Fruit fly (Drosophila melanogaster): Measurements from ENCODE around the gene sro.

The sro gene

DNA sequence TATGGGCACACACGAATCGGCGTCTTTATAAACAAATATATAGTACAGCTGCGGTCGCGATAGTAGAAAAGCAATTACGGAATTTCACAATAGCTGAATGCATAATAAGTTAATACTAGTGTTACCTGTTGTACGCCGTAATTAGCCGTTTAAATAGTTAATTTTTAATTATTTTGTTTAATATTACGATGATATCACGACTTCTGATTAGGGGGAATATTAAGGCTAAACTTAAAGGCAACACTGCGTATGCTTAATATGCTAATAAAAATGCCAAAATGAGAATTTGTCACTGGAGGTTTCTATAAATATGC, 15.5 kb upstream of the sro start:
- no peak for TF ChIP-seq CTCF (optimal IDR thresholded peaks at IDR 0.05)
- no peak for TF ChIP-seq CG8478 (optimal IDR thresholded peaks at IDR 0.05)

DNA sequence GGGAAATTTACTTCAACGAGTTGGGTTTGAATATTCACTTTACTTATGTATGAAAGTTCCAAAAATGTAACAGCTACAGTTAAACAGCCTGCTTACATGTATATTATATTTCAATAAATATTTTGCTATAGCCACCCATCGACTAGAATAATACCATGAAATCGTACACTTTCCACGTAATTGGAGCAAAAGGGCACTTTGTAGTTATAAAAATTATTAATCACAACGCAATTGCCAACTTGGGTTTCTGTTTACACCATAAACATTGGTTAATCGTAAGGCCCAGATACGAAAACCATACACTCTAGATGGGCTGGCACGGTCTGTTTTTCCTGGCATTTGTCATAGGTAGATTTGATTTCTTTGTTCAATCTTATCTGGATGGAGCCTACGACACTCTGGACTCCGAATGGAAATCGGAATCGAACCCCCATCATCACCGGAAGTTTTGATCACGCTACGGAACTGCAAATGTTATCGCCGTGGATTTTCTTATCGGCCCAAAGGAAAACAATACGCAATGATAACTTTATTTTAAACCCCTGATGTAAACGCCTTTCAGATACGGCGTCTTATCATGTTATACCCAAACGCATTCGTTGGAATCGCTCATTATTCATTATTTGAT, 13.9 kb upstream of the sro start, which contains the start of gene fig:
TSS of gene fig (minus strand) at position 51 of the 628 bp plus-strand sequence.
- TF ChIP-seq CTCF (optimal IDR thresholded peaks at IDR 0.05): no peak
- TF ChIP-seq CG8478 (optimal IDR thresholded peaks at IDR 0.05): no peak

dm6 chr3R:29781874-29782273, 12.5 kb upstream of the sro start:
- TF ChIP-seq CTCF (optimal IDR thresholded peaks at IDR 0.05): no peak
- no peak for TF ChIP-seq CG8478 (optimal IDR thresholded peaks at IDR 0.05)

- TF ChIP-seq CTCF (optimal IDR thresholded peaks at IDR 0.05): no peak
- TF ChIP-seq CG8478 (optimal IDR thresholded peaks at IDR 0.05): no peak
These were observed 12.0 kb upstream of the sro start for dm6 chr3R:29782367-29782766.

DNA sequence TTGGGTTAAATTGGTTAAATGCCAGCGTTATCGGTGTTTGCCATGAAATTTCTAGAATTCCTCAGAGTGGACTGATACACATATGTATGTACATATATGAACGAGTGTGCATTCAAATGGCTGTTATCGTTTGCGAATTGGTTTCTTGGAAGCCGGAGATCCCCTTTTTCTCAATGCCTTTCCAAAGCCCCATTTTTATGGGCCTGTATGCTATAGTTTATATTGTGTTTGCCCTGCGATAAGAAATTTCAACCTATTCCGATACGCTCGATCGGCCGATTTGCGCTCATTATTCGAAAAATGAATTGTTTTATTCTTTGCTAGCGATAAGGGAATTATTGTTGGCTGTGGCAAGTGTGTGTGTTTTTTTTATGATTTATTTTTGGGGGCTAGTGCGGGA, 11.2 kb upstream of the sro start:
- TF ChIP-seq CG8478 (optimal IDR thresholded peaks at IDR 0.05): no peak
- no peak for TF ChIP-seq CTCF (optimal IDR thresholded peaks at IDR 0.05)

DNA sequence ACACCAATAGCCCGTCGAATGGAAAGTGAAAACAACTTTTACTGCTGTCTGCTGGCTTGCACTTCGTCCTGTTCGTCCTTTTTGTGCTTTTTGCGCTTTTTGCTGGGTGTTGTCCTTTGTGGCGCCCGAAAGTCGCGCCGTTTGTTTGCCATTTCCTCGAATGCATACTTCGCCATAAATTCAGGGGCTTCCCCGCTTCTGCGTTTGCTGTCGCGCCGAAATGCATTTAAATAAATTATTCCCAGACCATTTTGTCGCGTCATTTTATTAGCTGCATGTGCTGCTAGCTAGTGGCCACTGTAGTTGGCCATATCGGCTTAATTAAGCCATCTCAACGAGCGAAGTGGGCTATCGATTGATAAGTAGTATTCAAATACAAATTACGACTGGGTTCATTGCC, 9.2 kb upstream of the sro start:
- no peak for TF ChIP-seq CG8478 (optimal IDR thresholded peaks at IDR 0.05)
- no peak for TF ChIP-seq CTCF (optimal IDR thresholded peaks at IDR 0.05)

DNA sequence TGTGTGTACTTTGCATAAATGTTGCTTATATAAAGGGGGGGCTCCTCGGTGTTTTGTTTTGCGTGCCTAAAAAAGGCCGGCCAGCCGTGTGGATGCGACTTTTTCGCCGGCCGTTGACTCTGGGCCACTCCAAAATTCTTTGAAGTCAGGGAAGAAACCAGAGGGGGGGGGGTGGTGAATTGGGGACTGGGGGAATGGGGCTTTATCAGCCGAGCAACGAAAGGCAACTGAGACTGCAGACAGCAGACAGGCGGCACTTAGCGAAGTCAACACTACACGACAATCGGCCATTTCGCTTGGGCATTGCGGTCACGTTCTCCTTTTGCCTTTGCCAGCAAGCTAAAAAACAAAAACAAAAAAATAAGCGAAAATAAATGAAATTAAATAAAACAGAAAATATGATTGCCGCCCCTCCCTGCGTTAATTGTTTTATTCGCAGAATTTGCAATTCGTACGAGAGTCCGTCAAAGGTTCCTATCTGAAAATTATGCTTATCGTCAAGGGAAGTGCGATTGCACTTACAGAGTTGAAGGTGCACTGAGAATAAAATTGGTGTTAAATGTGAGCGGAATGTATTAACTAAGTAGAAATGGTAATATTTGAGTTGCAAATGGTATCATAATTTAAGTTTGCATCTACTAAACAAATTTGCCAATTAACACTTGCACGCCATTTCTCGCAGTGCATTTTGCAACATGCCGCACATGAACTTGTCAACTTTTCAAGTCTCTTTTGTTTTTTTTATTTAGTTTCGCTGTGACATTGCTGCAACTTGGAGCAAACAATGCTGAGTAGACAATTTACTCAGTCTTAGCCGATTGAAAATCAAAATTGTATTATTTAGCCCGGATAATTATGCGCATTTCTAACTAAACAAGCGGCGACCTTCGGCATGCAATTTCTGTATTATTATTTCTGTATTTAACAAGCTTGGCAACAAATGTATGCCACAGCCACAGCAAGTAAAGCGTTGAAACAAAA, 8.1 kb upstream of the sro start:
- TF ChIP-seq CG8478 (optimal IDR thresholded peaks at IDR 0.05): no peak
- no peak for TF ChIP-seq CTCF (optimal IDR thresholded peaks at IDR 0.05)

DNA sequence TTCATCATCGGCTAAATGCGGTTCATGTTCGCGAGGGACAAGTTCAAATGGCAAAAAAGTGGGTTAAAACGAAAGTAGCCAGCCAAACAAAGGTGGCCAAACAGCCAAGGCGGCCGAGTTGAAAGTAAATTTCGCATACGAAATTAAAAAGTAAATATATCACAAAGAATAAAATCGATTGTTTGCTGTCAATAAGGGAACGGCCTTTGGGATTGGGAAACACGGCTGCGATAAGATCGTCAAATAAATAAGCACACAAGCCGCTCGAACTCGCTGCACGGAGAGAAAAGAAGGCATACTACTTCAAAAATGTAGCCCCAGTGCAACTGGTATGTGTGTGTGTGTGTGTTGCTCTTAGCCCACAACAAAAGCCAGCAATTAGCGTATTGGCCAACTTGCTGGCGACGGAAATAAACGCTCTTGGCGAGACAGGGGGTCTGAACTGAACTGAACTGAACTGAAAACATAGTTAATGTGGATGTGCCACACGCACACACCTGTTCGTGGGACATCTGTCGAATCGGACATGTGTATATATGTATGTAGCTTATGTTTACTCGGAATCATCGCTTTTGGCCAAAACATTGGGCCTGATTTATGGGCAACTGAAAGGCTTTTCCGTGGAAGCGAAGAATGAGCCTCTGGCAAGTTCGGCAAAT, 6.4 kb upstream of the sro start:
- TF ChIP-seq CTCF (optimal IDR thresholded peaks at IDR 0.05): no peak

- TF ChIP-seq CG8478 (optimal IDR thresholded peaks at IDR 0.05): no peak
- TF ChIP-seq CTCF (optimal IDR thresholded peaks at IDR 0.05): no peak
These were observed 4.2 kb upstream of the sro start for dm6 chr3R:29790183-29790582.

DNA sequence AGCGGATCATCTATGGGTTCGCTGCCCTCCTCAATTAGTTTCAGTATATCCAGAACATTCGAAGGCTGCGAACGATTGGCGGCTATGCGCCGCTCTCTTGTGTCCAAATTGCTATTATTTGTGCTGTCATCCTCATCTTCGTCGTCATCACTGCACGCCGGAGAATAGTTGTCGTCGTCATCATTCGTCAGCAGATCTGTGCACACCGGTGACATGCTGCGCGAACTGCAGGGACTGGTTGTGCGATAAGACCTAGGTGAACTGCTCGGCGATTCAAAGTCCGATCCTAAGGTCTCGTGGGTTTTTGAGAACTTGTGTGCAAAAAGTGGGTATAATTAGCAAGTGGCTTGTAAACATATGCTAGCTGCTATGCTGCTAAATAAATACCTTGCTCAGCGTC, 2.8 kb downstream of the sro start:
- TF ChIP-seq CG8478 (optimal IDR thresholded peaks at IDR 0.05) (no peak), CTCF (optimal IDR thresholded peaks at IDR 0.05) (no peak)

DNA sequence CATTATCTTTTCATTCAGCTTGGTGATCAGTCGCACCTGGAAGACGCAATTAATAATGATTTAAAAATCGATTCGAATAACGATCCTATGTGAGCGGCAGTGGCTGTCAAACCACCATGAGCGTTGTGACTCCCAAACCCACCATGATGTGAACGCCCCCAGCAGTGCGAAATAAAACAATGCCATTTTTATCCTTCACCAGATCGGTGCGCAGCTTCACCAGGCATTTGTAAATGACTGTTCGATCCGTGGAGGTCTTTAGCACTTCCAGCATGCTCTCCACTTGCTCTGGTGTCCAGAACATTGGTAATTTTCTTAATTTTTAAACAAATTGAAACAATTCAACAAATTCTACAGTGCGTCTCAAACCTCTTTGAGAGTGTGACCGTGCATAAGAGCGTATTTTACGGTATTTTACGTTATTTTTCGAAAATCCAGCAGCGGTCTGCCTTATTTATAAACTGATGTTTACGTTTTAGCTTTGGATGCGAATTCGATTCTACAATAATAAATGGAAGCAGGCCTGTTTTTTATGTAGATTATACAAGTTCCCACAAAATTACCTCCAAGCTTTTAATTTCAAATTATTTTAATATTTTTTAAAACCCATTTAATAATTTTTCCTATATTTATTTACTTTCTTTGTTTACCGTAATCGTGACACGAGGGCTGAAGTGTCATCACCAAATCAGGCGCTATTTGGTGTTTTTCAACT, 4.7 kb downstream of the sro start, which contains the start of the genes Rnb and Drice:
TSS of gene Rnb (minus strand) at position 389 of the 715 bp plus-strand sequence.
TSS of gene Drice (plus strand) at position 693 of the 715 bp plus-strand sequence.
- TF ChIP-seq CTCF (optimal IDR thresholded peaks at IDR 0.05) (peak; percentile 16 to 25), CG8478 (optimal IDR thresholded peaks at IDR 0.05) (no peak)

- TF ChIP-seq CG8478 (optimal IDR thresholded peaks at IDR 0.05) (no peak), CTCF (optimal IDR thresholded peaks at IDR 0.05) (no peak)
These were observed 5.3 kb downstream of the sro start for dm6 chr3R:29799681-29800028.

DNA sequence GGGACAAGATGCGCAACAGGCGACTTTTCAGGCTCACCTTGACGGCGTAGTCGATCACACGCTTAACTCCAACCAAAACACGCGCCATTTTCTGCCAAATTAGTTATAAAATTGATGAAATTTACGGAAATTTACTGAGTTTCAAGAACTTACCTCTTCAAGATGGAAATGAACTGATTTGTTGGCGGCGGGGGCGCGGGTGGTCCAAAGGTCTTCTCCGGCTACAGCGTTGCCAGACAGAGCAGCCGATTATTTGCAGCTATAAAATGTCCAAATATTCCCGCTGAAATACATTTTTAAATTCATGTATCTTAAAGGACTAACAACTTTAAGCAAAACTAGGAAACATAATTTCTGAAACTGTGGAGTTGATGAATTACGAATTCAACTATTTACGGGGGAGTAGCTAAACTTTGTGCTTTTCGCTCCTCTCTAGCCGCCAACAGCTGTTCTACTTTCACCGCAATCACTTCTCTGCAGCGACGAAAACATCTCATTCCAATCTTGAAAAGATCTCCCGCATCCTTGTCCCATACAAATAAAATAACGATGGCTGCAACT, 8.4 kb downstream of the sro start, which contains the start of the genes Etfb and CG7789:
TSS of gene Etfb (minus strand) at position 193 of the 561 bp plus-strand sequence.
TSS of gene CG7789 (plus strand) at position 444 of the 561 bp plus-strand sequence.
- TF ChIP-seq CTCF (optimal IDR thresholded peaks at IDR 0.05): no peak
- TF ChIP-seq CG8478 (optimal IDR thresholded peaks at IDR 0.05): no peak

DNA sequence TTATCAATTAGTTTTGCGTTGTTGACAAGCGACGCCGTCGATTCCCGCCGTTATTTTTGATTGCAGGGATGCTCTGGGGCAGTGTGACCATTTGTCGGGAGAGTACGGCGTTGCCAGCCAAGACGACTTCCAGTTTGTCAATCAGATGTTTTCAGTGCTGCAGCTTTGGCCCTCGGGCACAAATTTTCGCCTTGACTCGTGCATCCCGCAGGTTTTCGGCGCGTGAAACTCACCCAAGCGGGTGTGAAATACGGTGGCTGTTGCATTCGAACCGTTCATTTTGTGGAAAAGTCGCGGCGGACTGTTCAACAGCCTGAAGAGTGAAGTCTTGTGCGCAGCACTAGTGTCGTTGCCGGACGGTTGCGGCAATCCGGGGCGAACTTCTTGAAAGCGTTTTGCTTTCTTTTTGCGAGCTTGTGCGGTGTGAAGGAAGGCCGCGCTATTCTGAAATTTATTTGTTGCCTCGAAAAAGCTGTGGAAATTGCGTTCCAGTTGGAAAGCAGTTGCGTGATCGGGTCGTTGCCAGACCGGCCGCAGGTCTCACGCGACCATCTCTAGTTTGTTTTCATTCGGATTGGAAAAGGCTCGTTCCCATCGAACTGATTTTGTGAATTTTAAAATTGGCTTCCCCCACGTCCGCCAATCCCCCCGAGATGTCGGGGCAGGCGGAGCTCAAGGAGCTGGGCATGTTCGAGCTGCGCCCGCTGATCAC, 12.4 kb downstream of the sro start, which contains the start of the genes ca and ncd:
TSS of gene ca (plus strand) at position 130 of the 712 bp plus-strand sequence.
TSS of gene ncd (minus strand) at position 446 of the 712 bp plus-strand sequence.
- TF ChIP-seq CTCF (optimal IDR thresholded peaks at IDR 0.05) (peak in 1 of 2 experiments; percentile 14), CG8478 (optimal IDR thresholded peaks at IDR 0.05) (no peak)

Data from S2 (cell line).